Worm (Caenorhabditis elegans): Measurements from ENCODE around the gene F37C4.4.

F37C4.4 gene

ce11 chrIV:3894004-3894480 is 26.9 kb downstream of the F37C4.4 start, which contains the start of gene F56D6.8:
F56D6.8 (minus strand) TSS chrIV:3894430.
- TF ChIP-seq nfya-1 (tag; optimal IDR thresholded peaks at IDR 0.05; ENCODE audit: insufficient read depth) (no peak), pha-4 (tag; optimal IDR thresholded peaks at IDR 0.05) (no peak), elt-3 (tag; optimal IDR thresholded peaks at IDR 0.05) (no peak), fos-1 (tag; optimal IDR thresholded peaks at IDR 0.05) (no peak), daf-12 (tag; optimal IDR thresholded peaks at IDR 0.05) (no peak), skn-1 (tag; optimal IDR thresholded peaks at IDR 0.05) (no peak), aly-2 (tag; optimal IDR thresholded peaks at IDR 0.05) (no peak), nhr-28 (tag; optimal IDR thresholded peaks at IDR 0.05) (no peak), eor-1 (tag; optimal IDR thresholded peaks at IDR 0.05) (no peak), R02D3.7 (tag; optimal IDR thresholded peaks at IDR 0.05) (no peak), egl-5 (tag; optimal IDR thresholded peaks at IDR 0.05) (no peak), unc-62 (GFP tag; optimal IDR thresholded peaks at IDR 0.05) (no peak), nhr-237 (tag; optimal IDR thresholded peaks at IDR 0.05) (no peak)

DNA sequence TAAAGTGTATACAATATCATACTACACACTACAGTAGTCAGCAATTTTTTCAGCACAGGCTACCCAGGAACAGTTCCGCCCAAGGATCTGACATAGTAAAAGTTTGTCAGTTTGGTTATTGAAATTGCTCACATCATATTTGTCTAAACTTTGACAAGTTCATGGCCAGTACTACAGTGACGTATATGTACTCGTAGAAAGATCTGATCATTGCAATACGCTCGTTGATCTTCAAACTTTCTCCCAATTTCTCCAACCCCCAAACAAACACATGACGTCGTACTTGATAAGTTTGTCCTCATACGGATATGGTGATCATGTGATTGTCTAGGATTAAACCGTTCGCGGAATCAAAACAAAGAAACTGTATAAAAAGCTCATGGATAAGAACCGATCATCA is 27.7 kb downstream of the F37C4.4 start, which contains the start of gene dct-8:
TSS of gene dct-8 (plus strand) at position 301 of the 400 bp plus-strand sequence.
- no peak for TF ChIP-seq sea-2 (GFP tag; optimal IDR thresholded peaks at IDR 0.05)
- no peak for TF ChIP-seq fkh-2 (tag; optimal IDR thresholded peaks at IDR 0.05)
- TF ChIP-seq lin-39 (tag; optimal IDR thresholded peaks at IDR 0.05): no peak
- no peak for TF ChIP-seq lin-15B (tag; optimal IDR thresholded peaks at IDR 0.05)
- no peak for TF ChIP-seq fos-1 (tag; optimal IDR thresholded peaks at IDR 0.05)
- TF ChIP-seq daf-12 (tag; optimal IDR thresholded peaks at IDR 0.05): no peak
- no peak for TF ChIP-seq ZK546.5 (tag; optimal IDR thresholded peaks at IDR 0.05)
- TF ChIP-seq elt-2 (tag; optimal IDR thresholded peaks at IDR 0.05): no peak
- TF ChIP-seq unc-62 (GFP tag; optimal IDR thresholded peaks at IDR 0.05): no peak

DNA sequence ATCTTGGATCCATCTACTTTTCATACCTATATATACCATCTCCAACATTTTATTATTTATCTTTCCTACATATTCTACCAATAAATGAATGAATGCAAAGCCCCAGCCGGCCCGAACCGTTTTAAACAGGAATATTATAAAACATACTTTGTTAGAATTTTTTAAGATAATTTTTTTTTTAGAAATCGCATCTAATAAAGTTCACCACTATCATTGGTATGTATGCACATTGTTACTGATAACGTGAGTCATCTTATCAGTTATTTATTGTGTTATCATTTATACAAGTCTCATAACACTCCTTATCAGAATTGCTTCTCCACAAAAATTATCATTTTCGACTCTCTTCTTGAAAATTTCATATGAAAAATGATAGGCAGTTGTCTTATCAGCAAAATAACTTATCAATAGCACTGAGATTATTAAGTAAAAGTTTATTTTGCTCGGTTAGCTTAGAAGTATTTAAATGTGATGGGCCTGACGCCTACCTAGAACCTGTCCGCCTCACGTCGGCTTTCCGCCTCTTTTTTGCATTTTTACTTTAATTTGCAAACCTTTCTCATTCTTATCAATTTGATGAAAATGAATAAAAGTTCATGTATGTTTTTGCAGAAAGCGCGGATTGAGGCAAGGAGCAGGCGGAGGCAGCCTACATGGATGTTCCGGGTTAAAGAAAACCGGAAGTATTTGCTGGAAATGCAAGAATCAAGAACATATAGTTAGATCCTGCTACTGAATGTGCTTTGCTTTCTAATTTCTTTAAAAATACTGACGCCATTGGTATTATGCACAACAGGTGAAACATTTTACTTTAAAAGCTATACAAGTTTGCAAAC is 32.8 kb downstream of the F37C4.4 start, which contains the start of gene srz-62:
TSS of gene srz-62 (plus strand) at position 786 of the 836 bp plus-strand sequence.
- TF ChIP-seq unc-39 (tag; optimal IDR thresholded peaks at IDR 0.05) (no peak), daf-12 (tag; optimal IDR thresholded peaks at IDR 0.05) (no peak), unc-62 (GFP tag; optimal IDR thresholded peaks at IDR 0.05) (no peak), nhr-12 (tag; optimal IDR thresholded peaks at IDR 0.05) (no peak), ceh-28 (tag; optimal IDR thresholded peaks at IDR 0.05) (no peak), jun-1 (tag; optimal IDR thresholded peaks at IDR 0.05) (peak; percentile 98), pqm-1 (tag; optimal IDR thresholded peaks at IDR 0.05) (peak; percentile 100), nhr-28 (tag; optimal IDR thresholded peaks at IDR 0.05) (no peak), egl-27 (tag; optimal IDR thresholded peaks at IDR 0.05) (peak; percentile 92), pha-4 (tag; optimal IDR thresholded peaks at IDR 0.05) (peak; percentile 91), elt-2 (tag; optimal IDR thresholded peaks at IDR 0.05) (peak; percentile 100), fos-1 (tag; optimal IDR thresholded peaks at IDR 0.05) (peak; percentile 82), ceh-16 (tag; optimal IDR thresholded peaks at IDR 0.05) (no peak), elt-3 (tag; optimal IDR thresholded peaks at IDR 0.05) (no peak)

- no peak for TF ChIP-seq eor-1 (tag; optimal IDR thresholded peaks at IDR 0.05)
- no peak for TF ChIP-seq nhr-25 (tag; optimal IDR thresholded peaks at IDR 0.05)
- TF ChIP-seq mml-1 (tag; optimal IDR thresholded peaks at IDR 0.05): no peak
- TF ChIP-seq fos-1 (tag; optimal IDR thresholded peaks at IDR 0.05): no peak
- no peak for TF ChIP-seq snpc-4 (tag; optimal IDR thresholded peaks at IDR 0.05)
- no peak for TF ChIP-seq ceh-82 (tag; optimal IDR thresholded peaks at IDR 0.05)
- TF ChIP-seq unc-62 (GFP tag; optimal IDR thresholded peaks at IDR 0.05): no peak
- TF ChIP-seq ceh-16 (tag; optimal IDR thresholded peaks at IDR 0.05): no peak
- no peak for TF ChIP-seq tbx-2 (tag; optimal IDR thresholded peaks at IDR 0.05)
- TF ChIP-seq nhr-43 (tag; optimal IDR thresholded peaks at IDR 0.05; ENCODE audit: poor library complexity, severe bottlenecking): no peak
- TF ChIP-seq elt-3 (tag; optimal IDR thresholded peaks at IDR 0.05): no peak
- no peak for TF ChIP-seq fkh-10 (GFP tag; optimal IDR thresholded peaks at IDR 0.05)
Observed at ce11 chrIV:3902955-3903354, 35.8 kb downstream of the F37C4.4 start, which contains the start of gene F56D6.6. F56D6.6 (plus strand) TSS chrIV:3903255.

All from whole organism, L3 larva.